Fruit fly (Drosophila melanogaster) whole organism, embryonic: ENCODE results near the gene TTLL1A.
A peak's percentile ranks its signal among the peaks of the same experiment; 100 is the strongest.

Experiments
- Antp ChIP-seq: fragments of 200-800 bp; sonication (Bioruptor generic); optimal IDR thresholded peaks from 3 replicates; lab custom pipeline; 2016; ENCODE audit warnings: missing biosample characterization, missing genetic modification characterization
- Atf6 ChIP-seq: fragments of 200-800 bp; sonication (Bioruptor generic); IDR thresholded peaks from 2 replicates; pipeline ENCODE4 v1.3.6; 2022; ENCODE audit warnings: missing biosample characterization, missing genetic modification characterization
- CG10209 ChIP-seq: fragments of 200-800 bp; sonication (Bioruptor generic); optimal IDR thresholded peaks from 3 replicates; lab custom pipeline; 2017; ENCODE audit warnings: missing biosample characterization, mild to moderate bottlenecking, missing genetic modification characterization, missing genetic modification reagents
- CG10366 ChIP-seq: fragments of 200-800 bp; sonication (Bioruptor generic); IDR thresholded peaks from 2 replicates; pipeline ENCODE4 v1.3.6; 2022; ENCODE audit warnings: missing biosample characterization, missing genetic modification characterization
- CG11696 ChIP-seq: fragments of 200-800 bp; sonication (Bioruptor generic); IDR thresholded peaks from 2 replicates; pipeline ENCODE4 v1.3.6; 2022; ENCODE audit warnings: missing biosample characterization, missing genetic modification characterization
- CG13296 ChIP-seq: fragments of 200-800 bp; sonication (Bioruptor generic); optimal IDR thresholded peaks from 3 replicates; lab custom pipeline; 2018; ENCODE audit warnings: missing biosample characterization, mild to moderate bottlenecking, missing genetic modification characterization
- CG13424 ChIP-seq: fragments of 200-800 bp; sonication (Bioruptor generic); optimal IDR thresholded peaks from 2 replicates; lab custom pipeline; 2019; ENCODE audit warnings: missing biosample characterization, mild to moderate bottlenecking, missing genetic modification characterization, moderate library complexity
- CG13775 ChIP-seq: fragments of 200-800 bp; sonication (Bioruptor generic); optimal IDR thresholded peaks from 3 replicates; lab custom pipeline; 2017; ENCODE audit warnings: missing biosample characterization, mild to moderate bottlenecking, missing genetic modification characterization
- CG14014 ChIP-seq: fragments of 200-800 bp; sonication (Bioruptor generic); IDR thresholded peaks from 2 replicates; pipeline ENCODE4 v1.3.6; 2022; ENCODE audit warnings: missing biosample characterization, missing genetic modification characterization
- CG15269 ChIP-seq: fragments of 200-800 bp; sonication (Bioruptor generic); optimal IDR thresholded peaks from 2 replicates; lab custom pipeline; 2018; ENCODE audit warnings: missing biosample characterization, mild to moderate bottlenecking, missing genetic modification characterization, moderate library complexity
- CG15479 ChIP-seq: fragments of 200-800 bp; sonication (Bioruptor generic); optimal IDR thresholded peaks from 3 replicates; lab custom pipeline; 2019; ENCODE audit warnings: missing biosample characterization, mild to moderate bottlenecking, missing genetic modification characterization, moderate library complexity
- CG15514 ChIP-seq: fragments of 200-800 bp; sonication (Bioruptor generic); optimal IDR thresholded peaks from 3 replicates; lab custom pipeline; 2017; ENCODE audit warnings: missing biosample characterization, missing genetic modification characterization, mild to moderate bottlenecking, moderate library complexity, missing genetic modification reagents
- CG17328 ChIP-seq: fragments of 200-800 bp; sonication (Bioruptor generic); IDR thresholded peaks from 2 replicates; pipeline ENCODE4 v1.3.6; 2022; ENCODE audit warnings: missing biosample characterization, missing genetic modification characterization
- CG17361 ChIP-seq: fragments of 200-800 bp; sonication (Bioruptor generic); IDR thresholded peaks from 3 replicates; pipeline ENCODE4 v1.3.6; 2022; ENCODE audit warnings: missing biosample characterization, missing genetic modification characterization
- CG18599 ChIP-seq: fragments of 200-800 bp; sonication (Bioruptor generic); optimal IDR thresholded peaks from 3 replicates; lab custom pipeline; 2017; ENCODE audit warnings: missing biosample characterization, missing genetic modification characterization, mild to moderate bottlenecking, moderate library complexity, missing genetic modification reagents
- CG2678 ChIP-seq: fragments of 200-800 bp; sonication (Bioruptor generic); optimal IDR thresholded peaks from 3 replicates; lab custom pipeline; 2019; ENCODE audit warnings: missing biosample characterization, mild to moderate bottlenecking, missing genetic modification characterization, moderate library complexity
- CG2712 ChIP-seq: fragments of 200-800 bp; optimal IDR thresholded peaks from 3 replicates; lab custom pipeline; 2019; ENCODE audit warnings: missing biosample characterization, mild to moderate bottlenecking, missing genetic modification characterization, moderate library complexity
- CG34422 ChIP-seq: fragments of 200-800 bp; sonication (Bioruptor generic); IDR thresholded peaks from 3 replicates; pipeline ENCODE4 v1.3.6; 2022; ENCODE audit warnings: missing biosample characterization, missing genetic modification characterization
- CG3847 ChIP-seq: fragments of 200-800 bp; sonication (Bioruptor generic); IDR thresholded peaks from 2 replicates; pipeline ENCODE4 v1.3.6; 2022; ENCODE audit warnings: missing biosample characterization, missing genetic modification characterization
- CG8924 ChIP-seq: fragments of 200-800 bp; optimal IDR thresholded peaks from 3 replicates; lab custom pipeline; 2019; ENCODE audit warnings: missing biosample characterization, mild to moderate bottlenecking, missing genetic modification characterization, moderate library complexity
- CoRest ChIP-seq: fragments of 200-800 bp; sonication (Bioruptor generic); optimal IDR thresholded peaks from 3 replicates; lab custom pipeline; 2018; ENCODE audit warnings: missing biosample characterization, mild to moderate bottlenecking, missing genetic modification characterization, moderate library complexity
- Deaf1 ChIP-seq: fragments of 200-800 bp; optimal IDR thresholded peaks from 3 replicates; lab custom pipeline; 2019; ENCODE audit warnings: missing biosample characterization, mild to moderate bottlenecking, missing genetic modification characterization, moderate library complexity
- Fer2 ChIP-seq: fragments of 200-800 bp; sonication (Bioruptor generic); optimal IDR thresholded peaks from 2 replicates; lab custom pipeline; 2018; ENCODE audit warnings: missing biosample characterization, mild to moderate bottlenecking, missing genetic modification characterization, moderate library complexity
- Hmr ChIP-seq: fragments of 200-800 bp; sonication (Bioruptor generic); optimal IDR thresholded peaks from 3 replicates; lab custom pipeline; 2017; ENCODE audit warnings: mild to moderate bottlenecking, missing biosample characterization, missing genetic modification reagents, missing genetic modification characterization
- MBD-R2 ChIP-seq: fragments of 200-800 bp; sonication (Bioruptor generic); IDR thresholded peaks from 2 replicates; pipeline ENCODE4 v1.3.6; 2022; ENCODE audit warnings: missing biosample characterization, missing genetic modification characterization
- Nf-YC ChIP-seq: fragments of 200-800 bp; optimal IDR thresholded peaks from 3 replicates; lab custom pipeline; 2019; ENCODE audit warnings: missing biosample characterization, mild to moderate bottlenecking, missing genetic modification characterization, moderate library complexity
- NfI ChIP-seq: fragments of 200-800 bp; sonication (Bioruptor generic); optimal IDR thresholded peaks from 3 replicates; lab custom pipeline; 2018; ENCODE audit warnings: missing biosample characterization, mild to moderate bottlenecking, missing genetic modification characterization, moderate library complexity
- Poxn ChIP-seq: fragments of 200-800 bp; sonication (Bioruptor generic); IDR thresholded peaks from 2 replicates; pipeline ENCODE4 v1.3.6; 2022; ENCODE audit warnings: missing biosample characterization, missing genetic modification characterization
- Sin3A ChIP-seq: fragments of >200 bp; optimal IDR thresholded peaks from 2 replicates; lab custom pipeline; 2018
- Xbp1 ChIP-seq: fragments of 200-800 bp; sonication (Bioruptor generic); optimal IDR thresholded peaks from 3 replicates; lab custom pipeline; 2016; ENCODE audit warnings: missing biosample characterization, mild to moderate bottlenecking, missing genetic modification characterization
- caup ChIP-seq: fragments of 200-800 bp; sonication (Bioruptor generic); optimal IDR thresholded peaks from 3 replicates; lab custom pipeline; 2017; ENCODE audit warnings: missing biosample characterization, mild to moderate bottlenecking, missing genetic modification characterization, moderate library complexity; ENCODE audit not compliant: severe bottlenecking
- chm ChIP-seq: fragments of 200-800 bp; sonication (Bioruptor generic); IDR thresholded peaks from 2 replicates; pipeline ENCODE4 v1.3.6; 2022; ENCODE audit warnings: missing biosample characterization, missing genetic modification characterization
- exex ChIP-seq: fragments of 200-800 bp; sonication (Bioruptor generic); optimal IDR thresholded peaks from 4 replicates; lab custom pipeline; 2018; ENCODE audit warnings: missing biosample characterization, mild to moderate bottlenecking, missing genetic modification characterization, moderate library complexity
- ftz-f1 ChIP-seq: fragments of 200-800 bp; sonication (Bioruptor generic); optimal IDR thresholded peaks from 2 replicates; lab custom pipeline; 2016; ENCODE audit warnings: missing biosample characterization, missing genetic modification characterization
- kay ChIP-seq: fragments of 200-800 bp; sonication (Bioruptor generic); optimal IDR thresholded peaks from 2 replicates; lab custom pipeline; 2016; ENCODE audit warnings: missing biosample characterization, missing genetic modification characterization
- lbe ChIP-seq: fragments of 200-800 bp; sonication (Bioruptor generic); optimal IDR thresholded peaks from 2 replicates; lab custom pipeline; 2016; ENCODE audit warnings: missing biosample characterization, mild to moderate bottlenecking, missing genetic modification characterization
- lmd ChIP-seq: fragments of 200-800 bp; sonication (Bioruptor generic); IDR thresholded peaks from 2 replicates; pipeline ENCODE4 v1.3.6; 2022; ENCODE audit warnings: missing biosample characterization, missing genetic modification characterization
- org-1 ChIP-seq: fragments of 200-800 bp; sonication (Bioruptor generic); optimal IDR thresholded peaks from 2 replicates; lab custom pipeline; 2017; ENCODE audit warnings: missing biosample characterization, missing genetic modification characterization
- rib ChIP-seq: fragments of 200-800 bp; sonication (Bioruptor generic); IDR thresholded peaks from 2 replicates; pipeline ENCODE4 v1.3.6; 2022; ENCODE audit warnings: missing biosample characterization, missing genetic modification characterization
- schlank ChIP-seq: fragments of 200-800 bp; sonication (Bioruptor generic); optimal IDR thresholded peaks from 2 replicates; lab custom pipeline; 2018; ENCODE audit warnings: missing biosample characterization, mild to moderate bottlenecking, missing genetic modification characterization
- scrt ChIP-seq: fragments of 200-800 bp; sonication (Bioruptor generic); optimal IDR thresholded peaks from 2 replicates; lab custom pipeline; 2018; ENCODE audit warnings: missing biosample characterization, mild to moderate bottlenecking, missing genetic modification characterization, moderate library complexity
- sim ChIP-seq: fragments of 200-800 bp; sonication (Bioruptor generic); IDR thresholded peaks from 2 replicates; pipeline ENCODE4 v1.3.6; 2022; ENCODE audit warnings: missing biosample characterization, missing genetic modification characterization
- slbo ChIP-seq: fragments of 200-800 bp; sonication (Bioruptor generic); IDR thresholded peaks from 2 replicates; pipeline ENCODE4 v1.3.6; 2022; ENCODE audit warnings: missing biosample characterization, missing genetic modification characterization
- so ChIP-seq: fragments of 200-800 bp; sonication (Bioruptor generic); IDR thresholded peaks from 3 replicates; pipeline ENCODE4 v1.3.6; 2022; ENCODE audit warnings: missing biosample characterization, missing genetic modification characterization
- sob ChIP-seq: fragments of 200-800 bp; sonication (Bioruptor generic); IDR thresholded peaks from 2 replicates; pipeline ENCODE4 v1.3.6; 2022; ENCODE audit warnings: missing biosample characterization, missing genetic modification characterization
- stc ChIP-seq: fragments of 200-800 bp; sonication (Bioruptor generic); IDR thresholded peaks from 2 replicates; pipeline ENCODE4 v1.3.6; 2022; ENCODE audit warnings: missing biosample characterization, missing genetic modification characterization
- tap ChIP-seq: fragments of 200-800 bp; optimal IDR thresholded peaks from 3 replicates; lab custom pipeline; 2019; ENCODE audit warnings: missing biosample characterization, mild to moderate bottlenecking, missing genetic modification characterization, moderate library complexity
- tna ChIP-seq: fragments of 200-800 bp; sonication (Bioruptor generic); IDR thresholded peaks from 2 replicates; pipeline ENCODE4 v1.3.6; 2022; ENCODE audit warnings: missing biosample characterization, missing genetic modification characterization; ENCODE audit not compliant: partially characterized antibody
- unc-4 ChIP-seq: fragments of 200-800 bp; sonication (Bioruptor generic); IDR thresholded peaks from 2 replicates; pipeline ENCODE4 v1.3.6; 2022; ENCODE audit warnings: missing biosample characterization, missing genetic modification characterization; ENCODE audit not compliant: partially characterized antibody
- vvl ChIP-seq: fragments of 200-800 bp; sonication (Bioruptor generic); IDR thresholded peaks from 2 replicates; pipeline ENCODE4 v1.3.6; 2022; ENCODE audit warnings: missing biosample characterization, missing genetic modification characterization

Gene TTLL1A

dm6 chrX:17170484-17170944 lies 31.9 kb downstream of the TTLL1A start (continued):
- TF ChIP-seq CG10209 (GFP tag; lab: Kevin White, UChicago), result peak; percentile 39
- TF ChIP-seq Xbp1 (GFP tag; lab: Kevin White, UChicago), result peak; percentile 21
- TF ChIP-seq Antp, result no peak
- TF ChIP-seq CG15479, result peak; percentile 70
- TF ChIP-seq org-1 (GFP tag; lab: Kevin White, UChicago), result no peak
- peak; percentile 41 for TF ChIP-seq Nf-YC (tag; lab: Kevin White, UChicago)
- no peak for TF ChIP-seq chm (GFP tag; lab: Robert Waterston, UW)
- TF ChIP-seq CG13775, result peak; percentile 36
- 0 out of 2 replicates have a peak, but pooled peaks have one; percentile 28 for TF ChIP-seq stc (GFP tag; lab: Robert Waterston, UW)
- peak; percentile 49 for TF ChIP-seq CG3847
- TF ChIP-seq CG13296, result peak; percentile 72
- peak; percentile 62; the same call in 1 of the 2 replicates for TF ChIP-seq lmd (GFP tag; lab: Robert Waterston, UW)
- TF ChIP-seq NfI, result peak; percentile 42
- peak; percentile 36 for TF ChIP-seq caup (GFP tag; lab: Kevin White, UChicago)
- no peak for TF ChIP-seq CG11696 (GFP tag; lab: Robert Waterston, UW)
- TF ChIP-seq schlank, result no peak
- TF ChIP-seq scrt (GFP tag; lab: Kevin White, UChicago), result peak; percentile 20
- TF ChIP-seq sob (GFP tag; lab: Robert Waterston, UW), result peak; percentile 49; the same call in 1 of the 2 replicates
- TF ChIP-seq kay, result no peak
- TF ChIP-seq Hmr, result peak; percentile 57
- TF ChIP-seq CG2712 (tag; lab: Kevin White, UChicago), result peak; percentile 36
- TF ChIP-seq CG2678, result peak; percentile 68
- peak; percentile 73 for TF ChIP-seq CG15269 (tag; lab: Kevin White, UChicago)
- no peak for TF ChIP-seq sim (GFP tag; lab: Robert Waterston, UW)
- peak; percentile 74 for TF ChIP-seq slbo (GFP tag; lab: Robert Waterston, UW)
- TF ChIP-seq exex (tag; lab: Kevin White, UChicago), result no peak
- TF ChIP-seq CG17328 (GFP tag; lab: Robert Waterston, UW), result peak; percentile 54; the same call in 1 of the 2 replicates
- TF ChIP-seq so, result 0 out of 3 replicates have a peak, but pooled peaks have one; percentile 56
- TF ChIP-seq Poxn, result 0 out of 2 replicates have a peak, but pooled peaks have one; percentile 25
- TF ChIP-seq CG34422 (GFP tag; lab: Robert Waterston, UW), result 0 out of 3 replicates have a peak, but pooled peaks have one; percentile 29
- TF ChIP-seq CG18599 (GFP tag; lab: Kevin White, UChicago), result peak; percentile 73
- TF ChIP-seq CG10366 (GFP tag; lab: Robert Waterston, UW), result peak; percentile 36
- no peak for TF ChIP-seq unc-4 (GFP tag; lab: Robert Waterston, UW)
- no peak for TF ChIP-seq tna (GFP tag; lab: Robert Waterston, UW)
- TF ChIP-seq tap (tag; lab: Kevin White, UChicago), result peak; percentile 16
- TF ChIP-seq CG14014 (GFP tag; lab: Robert Waterston, UW), result peak; percentile 63; the same call in 1 of the 2 replicates
- TF ChIP-seq CG15514 (GFP tag; lab: Kevin White, UChicago), result peak; percentile 44
- TF ChIP-seq CoRest (tag; lab: Kevin White, UChicago), result peak; percentile 45
- TF ChIP-seq CG13424 (tag; lab: Kevin White, UChicago), result peak; percentile 55
- TF ChIP-seq Sin3A (lab: Kevin White, UChicago), result no peak
- TF ChIP-seq ftz-f1 (GFP tag; lab: Kevin White, UChicago), result no peak
- TF ChIP-seq vvl (GFP tag; lab: Robert Waterston, UW), result peak; percentile 58; the same call in 1 of the 2 replicates
- peak; percentile 15 for TF ChIP-seq Fer2
- peak; percentile 35 for TF ChIP-seq lbe
- TF ChIP-seq rib (GFP tag; lab: Robert Waterston, UW), result 0 out of 2 replicates have a peak, but pooled peaks have one; percentile 16
- TF ChIP-seq Deaf1, result peak; percentile 13
- TF ChIP-seq CG17361 (GFP tag; lab: Robert Waterston, UW), result 0 out of 3 replicates have a peak, but pooled peaks have one; percentile 35
- TF ChIP-seq MBD-R2 (GFP tag; lab: Robert Waterston, UW), result peak; percentile 24; the same call in 1 of the 2 replicates
- TF ChIP-seq Atf6 (GFP tag; lab: Robert Waterston, UW), result peak; percentile 40; the same call in 1 of the 2 replicates
- TF ChIP-seq CG8924, result peak; percentile 53
